Fruit fly (Drosophila melanogaster): ENCODE data around the gene rst.

rst gene

DNA sequence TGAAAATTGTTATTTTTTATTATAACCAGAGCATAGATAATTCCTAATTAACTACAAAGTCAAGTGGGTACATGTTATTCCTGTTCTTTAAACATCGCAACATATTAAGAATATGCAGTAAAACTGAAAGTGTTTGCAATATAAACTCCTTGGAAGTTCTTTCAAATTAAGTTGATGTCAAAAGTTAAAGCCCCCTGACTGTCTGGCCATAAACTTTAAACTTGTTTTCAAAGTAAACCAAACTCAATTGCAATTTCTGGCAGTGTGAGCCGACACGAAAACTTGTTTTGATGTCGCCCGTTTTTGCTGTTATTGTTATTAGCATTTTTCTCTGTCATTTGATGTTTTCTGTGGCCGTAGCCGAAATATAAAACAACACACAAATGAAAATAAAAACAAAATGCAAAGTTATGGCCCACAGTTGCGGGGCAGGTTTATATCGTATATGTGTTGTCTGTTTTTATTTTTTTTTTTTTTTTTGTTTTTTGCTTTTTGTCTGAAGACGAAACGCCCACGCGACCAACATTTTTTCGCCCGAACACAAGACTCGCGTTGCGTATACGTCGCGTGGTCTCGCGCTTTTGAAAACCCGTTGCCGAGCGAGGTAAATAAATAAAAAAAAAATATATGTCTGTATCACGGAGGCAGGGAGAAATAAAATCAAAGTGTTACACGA, 19.6 kb upstream of the rst start (continued):
- TF ChIP-seq disco-r (GFP tag; optimal IDR thresholded peaks at IDR 0.05) (no peak), Atf3 (GFP tag; optimal IDR thresholded peaks at IDR 0.05) (no peak), nmo (GFP tag; optimal IDR thresholded peaks at IDR 0.05) (peak; percentile 41), NfI (GFP tag; optimal IDR thresholded peaks at IDR 0.05) (peak; percentile 29), ap (GFP tag; IDR thresholded peaks at IDR 0.05) (no peak), Drgx (GFP tag; IDR thresholded peaks at IDR 0.05) (peak; percentile 75), CG15011 (GFP tag; optimal IDR thresholded peaks at IDR 0.05) (no peak), usp (GFP tag; optimal IDR thresholded peaks at IDR 0.05) (no peak), CG9437 (GFP tag; optimal IDR thresholded peaks at IDR 0.05) (peak; percentile 10), CG4707 (GFP tag; optimal IDR thresholded peaks at IDR 0.05) (no peak), CG17802 (tag; optimal IDR thresholded peaks at IDR 0.05) (no peak), phol (tag; optimal IDR thresholded peaks at IDR 0.05) (peak; percentile 32), CG1603 (tag; optimal IDR thresholded peaks at IDR 0.05) (peak; percentile 4), bcd (GFP tag; optimal IDR thresholded peaks at IDR 0.05) (peak; percentile 0), CG9797 (GFP tag; optimal IDR thresholded peaks at IDR 0.05) (no peak), Ets65A (GFP tag) (peak; percentile 89), CG42726 (GFP tag; IDR thresholded peaks at IDR 0.05; ENCODE audit: partially characterized antibody) (no peak), Sry-δ (GFP tag; optimal IDR thresholded peaks at IDR 0.05) (no peak), CG2199 (GFP tag; IDR thresholded peaks at IDR 0.05) (no peak), ac (GFP tag; optimal IDR thresholded peaks at IDR 0.05) (no peak), Gsc (GFP tag; IDR thresholded peaks at IDR 0.05) (no peak)

DNA sequence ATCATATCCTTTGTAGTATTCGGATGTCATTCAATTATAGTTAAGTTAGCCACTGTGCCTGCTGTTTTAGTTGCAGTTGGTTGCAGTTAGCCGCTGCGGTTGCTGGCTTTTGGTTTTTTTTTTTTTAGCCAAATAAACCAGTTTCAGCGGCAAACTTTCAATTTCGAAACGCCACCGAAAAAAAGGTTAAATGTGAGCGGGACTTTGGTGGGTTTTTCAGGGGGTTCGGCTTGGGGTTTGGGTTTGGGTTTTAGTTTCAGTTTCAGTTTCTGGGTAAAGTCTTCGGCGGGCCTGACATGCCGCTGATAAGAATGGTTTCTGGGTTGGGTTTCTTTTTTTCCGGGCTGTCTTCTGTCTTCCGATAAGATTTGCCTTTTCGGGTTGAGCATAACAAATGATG, 17.3 kb upstream of the rst start:
- TF ChIP-seq nom (GFP tag; optimal IDR thresholded peaks at IDR 0.05) (no peak), CG18476 (GFP tag; optimal IDR thresholded peaks at IDR 0.05) (no peak), Hey (tag; optimal IDR thresholded peaks at IDR 0.05) (no peak), CG17186 (GFP tag; optimal IDR thresholded peaks at IDR 0.05) (no peak), Blimp-1 (GFP tag; optimal IDR thresholded peaks at IDR 0.05) (peak; percentile 92), ac (GFP tag; optimal IDR thresholded peaks at IDR 0.05) (no peak), btn (GFP tag; optimal IDR thresholded peaks at IDR 0.05) (no peak), so (GFP tag; IDR thresholded peaks at IDR 0.05) (no peak), CG15073 (GFP tag; optimal IDR thresholded peaks at IDR 0.05) (no peak), CTCF (GFP tag; optimal IDR thresholded peaks at IDR 0.05) (no peak), kni (GFP tag; optimal IDR thresholded peaks at IDR 0.05) (no peak), sqz (GFP tag; optimal IDR thresholded peaks at IDR 0.05) (peak; percentile 49), sisA (GFP tag; IDR thresholded peaks at IDR 0.05) (no peak), Jarid2 (GFP tag; optimal IDR thresholded peaks at IDR 0.05) (no peak)

DNA sequence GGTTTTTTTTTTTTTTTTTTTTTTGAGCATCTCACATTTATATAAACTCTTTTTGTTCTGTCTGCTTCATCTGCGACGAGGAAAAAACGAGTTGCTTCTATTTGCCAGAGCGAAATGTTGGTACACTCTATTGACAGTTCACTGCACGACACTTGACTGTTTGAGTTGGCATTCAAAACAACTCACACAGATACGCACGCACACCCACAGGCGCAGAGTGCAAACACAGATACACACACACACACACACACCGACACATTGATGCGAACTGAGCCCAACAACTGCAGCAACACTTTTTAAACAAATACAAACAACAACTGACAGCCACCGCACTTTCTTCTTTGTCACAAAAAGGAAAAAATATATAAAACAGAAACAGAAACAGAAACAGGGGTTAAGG, 15.7 kb upstream of the rst start:
- TF ChIP-seq CG7839 (tag; optimal IDR thresholded peaks at IDR 0.05) (no peak), CG32532 (GFP tag; IDR thresholded peaks at IDR 0.05) (no peak), tup (GFP tag; optimal IDR thresholded peaks at IDR 0.05) (no peak), CG30403 (GFP tag; optimal IDR thresholded peaks at IDR 0.05) (no peak), Hr39 (optimal IDR thresholded peaks at IDR 0.05) (no peak), ATbp (GFP tag; optimal IDR thresholded peaks at IDR 0.05) (peak; percentile 0), sug (tag; optimal IDR thresholded peaks at IDR 0.05) (no peak), al (GFP tag; IDR thresholded peaks at IDR 0.05) (no peak), kay (GFP tag; optimal IDR thresholded peaks at IDR 0.05) (no peak), CG7987 (GFP tag; optimal IDR thresholded peaks at IDR 0.05) (no peak), abd-A (tag; optimal IDR thresholded peaks at IDR 0.05) (no peak), Oli (tag; optimal IDR thresholded peaks at IDR 0.05) (no peak), Kr (GFP tag; optimal IDR thresholded peaks at IDR 0.05) (no peak), Ets65A (GFP tag) (peak; percentile 46), Mrtf (GFP tag; IDR thresholded peaks at IDR 0.05) (no peak), CG18764 (GFP tag; optimal IDR thresholded peaks at IDR 0.05) (no peak), en (GFP tag; optimal IDR thresholded peaks at IDR 0.05) (no peak), btn (GFP tag; optimal IDR thresholded peaks at IDR 0.05) (no peak), CG14050 (GFP tag; IDR thresholded peaks at IDR 0.05) (no peak)

Data from whole organism, embryonic.